Fruit fly (Drosophila melanogaster) whole organism, prepupa: Measurements from ENCODE around the gene bib.

Source experiments
- CG15336 ChIP-seq: fragments of 200-800 bp; sonication (Bioruptor generic); IDR thresholded peaks from 2 replicates; pipeline ENCODE4 v1.3.6; 2022; ENCODE audit warnings: missing biosample characterization, missing genetic modification characterization
- CG9139 ChIP-seq: fragments of 200-800 bp; sonication (Bioruptor generic); optimal IDR thresholded peaks from 3 replicates; lab custom pipeline; 2017; ENCODE audit warnings: missing biosample characterization, mild to moderate bottlenecking, missing genetic modification characterization
- eg ChIP-seq: fragments of 200-800 bp; sonication (Bioruptor generic); IDR thresholded peaks from 3 replicates; pipeline ENCODE4 v1.3.6; 2022; ENCODE audit warnings: missing biosample characterization, missing genetic modification characterization

dm6 chr2L:9988201-9988990, 4.0 kb downstream of the bib start:
- no peak for TF ChIP-seq CG9139
- TF ChIP-seq eg, result no peak
- no peak for TF ChIP-seq CG15336
